Fruit fly (Drosophila melanogaster): ENCODE data around the gene Alp12.

Gene Alp12

dm6 chr2L:19376145-19376544 is 47.7 kb upstream of the Alp12 start (continued):
- TF ChIP-seq run (tag; optimal IDR thresholded peaks at IDR 0.05) = no peak
- no peak for TF ChIP-seq usp (GFP tag; optimal IDR thresholded peaks at IDR 0.05)
- no peak for TF ChIP-seq HLH4C (GFP tag; IDR thresholded peaks at IDR 0.05; ENCODE audit: partially characterized antibody)
- no peak for TF ChIP-seq CG10321 (GFP tag; IDR thresholded peaks at IDR 0.05)
- 0 out of 3 replicates have a peak, but pooled peaks have one; percentile 30 for TF ChIP-seq CG11093 (GFP tag; IDR thresholded peaks at IDR 0.05)
- TF ChIP-seq salm (tag; optimal IDR thresholded peaks at IDR 0.05) = no peak
- TF ChIP-seq zfh2 (GFP tag; optimal IDR thresholded peaks at IDR 0.05) = no peak
- peak; percentile 8; the same call in 1 of the 2 replicates for TF ChIP-seq CG8765 (GFP tag; IDR thresholded peaks at IDR 0.05)
- TF ChIP-seq CG11695 (GFP tag; IDR thresholded peaks at IDR 0.05) = no peak
- 0 out of 2 replicates have a peak, but pooled peaks have one; percentile 15 for TF ChIP-seq HLH3B (GFP tag; IDR thresholded peaks at IDR 0.05)
- no peak for TF ChIP-seq bbx (GFP tag; IDR thresholded peaks at IDR 0.05; ENCODE audit: partially characterized antibody)
- no peak for TF ChIP-seq kah (GFP tag; optimal IDR thresholded peaks at IDR 0.05)
- peak; percentile 73 for TF ChIP-seq dmrt11E (tag; optimal IDR thresholded peaks at IDR 0.05)
- peak; percentile 18 for TF ChIP-seq Antp (GFP tag; optimal IDR thresholded peaks at IDR 0.05)
- no peak for TF ChIP-seq bowl (GFP tag; IDR thresholded peaks at IDR 0.05)
- TF ChIP-seq CG14710 (tag; optimal IDR thresholded peaks at IDR 0.05) = peak; percentile 50
- TF ChIP-seq CG14014 (GFP tag; IDR thresholded peaks at IDR 0.05) = no peak
- TF ChIP-seq lov (optimal IDR thresholded peaks at IDR 0.05) = no peak
- TF ChIP-seq lov (GFP tag; IDR thresholded peaks at IDR 0.05) = no peak; the same call in 2 of the 3 replicates
- TF ChIP-seq hbn (GFP tag; IDR thresholded peaks at IDR 0.05; ENCODE audit: partially characterized antibody) = no peak
- no peak for TF ChIP-seq nerfin-1 (tag; optimal IDR thresholded peaks at IDR 0.05)
- TF ChIP-seq NK7.1 (GFP tag; optimal IDR thresholded peaks at IDR 0.05) = no peak
- no peak for TF ChIP-seq Dip3 (GFP tag; optimal IDR thresholded peaks at IDR 0.05)
- no peak for TF ChIP-seq CG5180 (GFP tag; optimal IDR thresholded peaks at IDR 0.05)
- no peak for TF ChIP-seq CG12104 (GFP tag; optimal IDR thresholded peaks at IDR 0.05)
- no peak for TF ChIP-seq CG12744 (GFP tag; optimal IDR thresholded peaks at IDR 0.05)
- no peak for TF ChIP-seq D (optimal IDR thresholded peaks at IDR 0.05)
- TF ChIP-seq D (GFP tag; optimal IDR thresholded peaks at IDR 0.05) = peak; percentile 52
- TF ChIP-seq dan (GFP tag; IDR thresholded peaks at IDR 0.05) = 0 out of 2 replicates have a peak, but pooled peaks have one; percentile 6
- no peak for TF ChIP-seq CG4707 (GFP tag; optimal IDR thresholded peaks at IDR 0.05)
- no peak for TF ChIP-seq fu2 (GFP tag; optimal IDR thresholded peaks at IDR 0.05)
- no peak for TF ChIP-seq CG1792 (GFP tag; optimal IDR thresholded peaks at IDR 0.05)
- TF ChIP-seq CG4820 (GFP tag; optimal IDR thresholded peaks at IDR 0.05) = peak; percentile 24
- no peak for TF ChIP-seq CG33213 (GFP tag; optimal IDR thresholded peaks at IDR 0.05)
- TF ChIP-seq onecut (GFP tag; IDR thresholded peaks at IDR 0.05) = no peak
- no peak for TF ChIP-seq CG13775 (GFP tag; optimal IDR thresholded peaks at IDR 0.05)
- TF ChIP-seq otp (GFP tag; IDR thresholded peaks at IDR 0.05) = peak; percentile 64; the same call in 1 of the 3 replicates
- TF ChIP-seq CG16813 (GFP tag; IDR thresholded peaks at IDR 0.05; ENCODE audit: partially characterized antibody) = no peak
- no peak for TF ChIP-seq CG17612 (GFP tag; IDR thresholded peaks at IDR 0.05)
- no peak for TF ChIP-seq dysf (GFP tag; IDR thresholded peaks at IDR 0.05)
- no peak for TF ChIP-seq Dip2 (GFP tag; IDR thresholded peaks at IDR 0.05)
- no peak for TF ChIP-seq NfI (GFP tag; optimal IDR thresholded peaks at IDR 0.05)
- TF ChIP-seq Dp (GFP tag; optimal IDR thresholded peaks at IDR 0.05) = no peak
- no peak for TF ChIP-seq CG31365 (tag; optimal IDR thresholded peaks at IDR 0.05)
- TF ChIP-seq Optix (GFP tag; IDR thresholded peaks at IDR 0.05) = peak; percentile 45; the same call in 1 of the 3 replicates
- TF ChIP-seq scrt (GFP tag; optimal IDR thresholded peaks at IDR 0.05) = no peak
- no peak; the same call in 1 of the 2 replicates for TF ChIP-seq H2.0 (GFP tag; IDR thresholded peaks at IDR 0.05)
- TF ChIP-seq MESR4 (GFP tag; optimal IDR thresholded peaks at IDR 0.05) = no peak
- TF ChIP-seq toy (GFP tag; IDR thresholded peaks at IDR 0.05) = no peak
- TF ChIP-seq Meics (GFP tag; optimal IDR thresholded peaks at IDR 0.05) = no peak
- no peak for TF ChIP-seq CG10366 (GFP tag; IDR thresholded peaks at IDR 0.05)
- no peak for TF ChIP-seq amos (GFP tag; IDR thresholded peaks at IDR 0.05; ENCODE audit: partially characterized antibody)

Data from whole organism, embryonic.